Worm (Caenorhabditis elegans): ENCODE results near the gene B0024.13.

DNA sequence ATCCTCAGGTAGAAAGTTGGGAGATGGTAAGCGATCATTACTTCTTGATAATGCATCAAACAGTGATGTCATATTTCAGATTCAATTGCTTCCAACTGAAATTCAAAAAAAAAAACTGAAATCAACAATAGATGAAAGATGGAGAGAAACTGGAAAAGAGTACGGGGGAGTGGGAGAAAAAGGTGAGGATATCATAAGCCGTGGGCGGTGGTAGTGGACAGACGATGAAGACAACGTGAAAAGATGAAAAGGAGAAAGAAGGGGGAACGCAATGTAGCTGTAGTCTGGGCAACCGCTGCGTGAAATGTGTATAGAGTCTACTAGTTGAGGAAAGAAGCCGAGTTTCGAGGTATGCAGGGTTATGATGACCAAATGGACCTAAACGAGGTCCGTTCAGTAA, 13.2 kb upstream of the B0024.13 start, which contains the start of gene che-12:
- TF ChIP-seq nhr-28 (tag; optimal IDR thresholded peaks at IDR 0.05) (no peak), nhr-11 (tag; optimal IDR thresholded peaks at IDR 0.05) (no peak), dpl-1 (GFP tag; optimal IDR thresholded peaks at IDR 0.05) (no peak), ama-1 (optimal IDR thresholded peaks at IDR 0.05) (no peak), C16A3.4 (tag; optimal IDR thresholded peaks at IDR 0.05) (no peak), unc-86 (tag; optimal IDR thresholded peaks at IDR 0.05) (no peak), zag-1 (tag; optimal IDR thresholded peaks at IDR 0.05) (no peak), elt-3 (tag; optimal IDR thresholded peaks at IDR 0.05) (no peak), efl-1 (optimal IDR thresholded peaks at IDR 0.05) (no peak), efl-1 (GFP tag; optimal IDR thresholded peaks at IDR 0.05 in 1 of 2) (no peak), ceh-82 (tag; optimal IDR thresholded peaks at IDR 0.05) (no peak), lin-35 (GFP tag; optimal IDR thresholded peaks at IDR 0.05) (no peak), jun-1 (tag; optimal IDR thresholded peaks at IDR 0.05) (no peak), isw-1 (GFP tag; IDR thresholded peaks at IDR 0.05) (no peak)
